Fruit fly (Drosophila melanogaster) whole organism, wandering third instar larva: Measurements from ENCODE around the gene Gr93d.

Source experiments
- Abd-B ChIP-seq: fragments of >200 bp; optimal IDR thresholded peaks from 2 replicates; lab custom pipeline; 2017; ENCODE audit warnings: missing biosample characterization, missing genetic modification characterization
- CG32264 ChIP-seq: fragments of 200-800 bp; sonication (Bioruptor generic); optimal IDR thresholded peaks from 2 replicates; lab custom pipeline; 2016; ENCODE audit warnings: missing biosample characterization, missing genetic modification characterization
- CG9705 ChIP-seq: fragments of 200-800 bp; sonication (Bioruptor generic); optimal IDR thresholded peaks from 2 replicates; lab custom pipeline; 2018; ENCODE audit warnings: missing biosample characterization, mild to moderate bottlenecking, missing genetic modification characterization
- Dfd ChIP-seq: fragments of >200 bp; optimal IDR thresholded peaks from 2 replicates; lab custom pipeline; 2017; ENCODE audit warnings: missing biosample characterization, missing genetic modification characterization
- Dif ChIP-seq: fragments of 200-275, 200-300 bp; sonication (Bioruptor generic); optimal IDR thresholded peaks from 2 replicates; lab custom pipeline; 2018; ENCODE audit warnings: missing biosample characterization, missing genetic modification characterization; ENCODE audit not compliant: partially characterized antibody
- HLH106 ChIP-seq: fragments of 200-800 bp; optimal IDR thresholded peaks from 3 replicates; lab custom pipeline; 2019; ENCODE audit warnings: missing biosample characterization, mild to moderate bottlenecking, missing genetic modification characterization, moderate library complexity
- Hnf4 ChIP-seq: fragments of 200-800 bp; sonication (Bioruptor generic); optimal IDR thresholded peaks from 2 replicates; lab custom pipeline; 2016; ENCODE audit warnings: missing biosample characterization, mild to moderate bottlenecking, missing genetic modification characterization
- Hr83 ChIP-seq: fragments of 200-300 bp; sonication (Bioruptor generic); optimal IDR thresholded peaks from 2 replicates; lab custom pipeline; 2016; ENCODE audit warnings: missing biosample characterization, mild to moderate bottlenecking, missing genetic modification characterization, moderate library complexity; ENCODE audit not compliant: poor library complexity, severe bottlenecking
- Jra ChIP-seq: sonication (Bioruptor generic); optimal IDR thresholded peaks from 2 replicates; lab custom pipeline; 2016; ENCODE audit warnings: missing biosample characterization, missing genetic modification characterization
- Mio ChIP-seq: sonication (Bioruptor generic); optimal IDR thresholded peaks from 2 replicates; lab custom pipeline; 2016; ENCODE audit warnings: missing biosample characterization, missing genetic modification characterization
- Myc ChIP-seq: fragments of >200 bp; optimal IDR thresholded peaks from 2 replicates; lab custom pipeline; 2017
- N ChIP-seq: fragments of >200 bp; optimal IDR thresholded peaks from 2 replicates; lab custom pipeline; 2018; ENCODE audit warnings: missing biosample characterization, missing external identifiers, missing genetic modification characterization
- OdsH ChIP-seq: fragments of 200-800 bp; sonication (Bioruptor generic); optimal IDR thresholded peaks from 2 replicates; lab custom pipeline; 2016; ENCODE audit warnings: missing biosample characterization, mild to moderate bottlenecking, missing genetic modification characterization
- Rel ChIP-seq, 2 experiments: fragments of 200-800 bp; sonication (Bioruptor generic) in 1 of 2; optimal IDR thresholded peaks; 2 replicates in 1 of 2; 3 replicates in 1 of 2; lab custom pipeline; 2016 to 2019; ENCODE audit warnings: mild to moderate bottlenecking in 2 of 2, missing biosample characterization in 2 of 2, missing genetic modification characterization in 2 of 2, moderate library complexity in 1 of 2
- Sp1 ChIP-seq: fragments of 200-800 bp; sonication (Bioruptor generic); optimal IDR thresholded peaks from 3 replicates; lab custom pipeline; 2019; ENCODE audit warnings: missing biosample characterization, mild to moderate bottlenecking, missing genetic modification characterization, moderate library complexity
- Vsx2 ChIP-seq: fragments of 200-300, 225-300 bp; sonication (Bioruptor generic); optimal IDR thresholded peaks from 2 replicates; lab custom pipeline; 2018; ENCODE audit warnings: missing biosample characterization, missing genetic modification characterization; ENCODE audit not compliant: partially characterized antibody
- br ChIP-seq: fragments of 200-800 bp; sonication (Bioruptor generic); optimal IDR thresholded peaks from 2 replicates; lab custom pipeline; 2016; ENCODE audit warnings: missing biosample characterization, missing genetic modification characterization
- brk ChIP-seq: fragments of 200-800 bp; sonication (Bioruptor generic); optimal IDR thresholded peaks from 2 replicates; lab custom pipeline; 2016; ENCODE audit warnings: missing biosample characterization, mild to moderate bottlenecking, missing genetic modification characterization
- dl ChIP-seq, 2 experiments: fragments of 175-275, 200-275 bp in 1 of 2; fragments of 200-275 bp in 1 of 2; sonication (Bioruptor generic); optimal IDR thresholded peaks; lab custom pipeline; 2018; ENCODE audit warnings: mild to moderate bottlenecking in 2 of 2, missing biosample characterization in 2 of 2, missing genetic modification characterization in 2 of 2, moderate library complexity in 2 of 2; ENCODE audit not compliant: partially characterized antibody in 2 of 2, insufficient read depth in 1 of 2
- dmrt93B ChIP-seq: fragments of 200-800 bp; sonication (Bioruptor generic); optimal IDR thresholded peaks from 2 replicates; lab custom pipeline; 2018; ENCODE audit warnings: missing biosample characterization, mild to moderate bottlenecking, missing genetic modification characterization
- dsf ChIP-seq: sonication (Bioruptor generic); optimal IDR thresholded peaks from 2 replicates; lab custom pipeline; 2016; ENCODE audit warnings: missing biosample characterization, missing genetic modification characterization, borderline replicate concordance
- ey ChIP-seq: fragments of 200-800 bp; sonication (Bioruptor generic); optimal IDR thresholded peaks from 2 replicates; lab custom pipeline; 2016; ENCODE audit warnings: missing biosample characterization, missing genetic modification characterization
- foxo ChIP-seq, 2 experiments: fragments of 200-800 bp; sonication (Bioruptor generic); optimal IDR thresholded peaks; 2 replicates in 1 of 2; 3 replicates in 1 of 2; lab custom pipeline; 2016 to 2017; ENCODE audit warnings: missing biosample characterization in 2 of 2, missing genetic modification characterization in 2 of 2
- fru ChIP-seq: fragments of 200-800 bp; sonication (Bioruptor generic); optimal IDR thresholded peaks from 3 replicates; lab custom pipeline; 2016; ENCODE audit warnings: missing biosample characterization, mild to moderate bottlenecking, missing genetic modification characterization
- h ChIP-seq: fragments of 200-800 bp; sonication (Bioruptor generic); optimal IDR thresholded peaks from 3 replicates; lab custom pipeline; 2016; ENCODE audit warnings: missing biosample characterization, mild to moderate bottlenecking, missing genetic modification characterization
- jim ChIP-seq: fragments of 175-275, 200-325 bp; sonication (Bioruptor generic); optimal IDR thresholded peaks from 2 replicates; lab custom pipeline; 2016; ENCODE audit warnings: missing biosample characterization, mild to moderate bottlenecking, missing genetic modification characterization
- pan ChIP-seq: fragments of >200 bp; optimal IDR thresholded peaks from 2 replicates; lab custom pipeline; 2017
- psq ChIP-seq: fragments of 200-800 bp; sonication (Bioruptor generic); optimal IDR thresholded peaks from 3 replicates; lab custom pipeline; 2017; ENCODE audit warnings: missing biosample characterization, mild to moderate bottlenecking, missing genetic modification characterization, moderate library complexity
- rgr ChIP-seq: fragments of 200-800 bp; sonication (Bioruptor generic); optimal IDR thresholded peaks from 3 replicates; lab custom pipeline; 2016; ENCODE audit warnings: missing biosample characterization, mild to moderate bottlenecking, missing genetic modification characterization
- sage ChIP-seq: fragments of 200-800 bp; sonication (Bioruptor generic); optimal IDR thresholded peaks from 2 replicates; lab custom pipeline; 2016; ENCODE audit warnings: missing biosample characterization, mild to moderate bottlenecking, missing genetic modification characterization
- sv ChIP-seq: fragments of 200-800 bp; sonication (Bioruptor generic); optimal IDR thresholded peaks from 3 replicates; lab custom pipeline; 2016; ENCODE audit warnings: missing biosample characterization, missing genetic modification characterization
- tai ChIP-seq: sonication (Bioruptor generic); optimal IDR thresholded peaks from 2 replicates; lab custom pipeline; 2016; ENCODE audit warnings: missing biosample characterization, missing genetic modification characterization
- usp ChIP-seq: fragments of >200 bp; optimal IDR thresholded peaks from 2 replicates; lab custom pipeline; 2017; ENCODE audit warnings: missing biosample characterization, missing genetic modification characterization
- woc ChIP-seq: sonication (Bioruptor generic); optimal IDR thresholded peaks from 2 replicates; lab custom pipeline; 2016; ENCODE audit warnings: missing biosample characterization, mild to moderate bottlenecking, missing genetic modification characterization

Gene Gr93d

DNA sequence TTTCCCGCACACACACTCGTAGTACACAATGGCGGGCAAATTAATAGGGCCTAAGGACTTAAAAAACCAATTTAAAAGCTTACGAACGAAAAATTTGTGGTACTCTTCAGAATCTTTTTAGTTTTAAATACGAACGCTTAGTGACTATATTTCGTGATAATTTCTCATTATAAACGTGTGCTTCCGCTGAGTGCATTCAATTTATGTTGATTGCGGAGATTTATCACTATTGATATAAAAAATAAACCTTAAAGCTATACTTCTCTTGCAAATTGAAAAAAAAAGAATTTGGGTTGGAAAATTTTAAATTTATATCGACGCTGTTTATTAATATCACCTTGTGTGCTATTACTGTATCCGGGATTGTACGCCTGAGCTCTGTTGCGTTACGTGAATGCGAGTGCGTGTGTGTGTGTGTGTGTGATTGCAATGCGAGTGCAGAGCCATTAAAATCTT, 2.6 kb upstream of the Gr93d start:
- TF ChIP-seq Dfd (GFP tag; lab: Kevin White, UChicago) (peak; percentile 87), h (GFP tag; lab: Kevin White, UChicago) (peak; percentile 96), brk (GFP tag; lab: Kevin White, UChicago) (peak; percentile 82), woc (GFP tag; lab: Kevin White, UChicago) (peak; percentile 97), foxo (GFP tag; optimal IDR thresholded peaks at IDR 0.05; lab: Kevin White, UChicago) (peak; percentile 87 to 97), tai (GFP tag; lab: Kevin White, UChicago) (peak; percentile 82), Myc (no peak), psq (peak; percentile 93), dsf (GFP tag; lab: Kevin White, UChicago) (peak; percentile 71), fru (GFP tag; lab: Kevin White, UChicago) (peak; percentile 98), CG9705 (peak; percentile 91), N (GFP tag; lab: Kevin White, UChicago) (no peak), sv (GFP tag; lab: Kevin White, UChicago) (peak; percentile 31), Hr83 (GFP tag; lab: Kevin White, UChicago) (no peak), Sp1 (GFP tag; lab: Kevin White, UChicago) (peak; percentile 96), Abd-B (GFP tag; lab: Kevin White, UChicago) (no peak), rgr (GFP tag; lab: Kevin White, UChicago) (peak; percentile 94), ey (GFP tag; lab: Kevin White, UChicago) (peak; percentile 95), HLH106 (tag; lab: Kevin White, UChicago) (peak; percentile 95), Mio (GFP tag; lab: Kevin White, UChicago) (no peak), Hnf4 (GFP tag; lab: Kevin White, UChicago) (peak; percentile 89), Vsx2 (GFP tag; lab: Kevin White, UChicago) (no peak), pan (lab: Kevin White, UChicago) (no peak), sage (GFP tag; lab: Kevin White, UChicago) (peak; percentile 87), CG32264 (GFP tag; lab: Kevin White, UChicago) (peak; percentile 93), Rel (GFP tag; optimal IDR thresholded peaks at IDR 0.05; lab: Kevin White, UChicago) (peak; percentile 73), Rel (tag; optimal IDR thresholded peaks at IDR 0.05; lab: Kevin White, UChicago) (peak; percentile 74), dmrt93B (GFP tag; lab: Kevin White, UChicago) (peak; percentile 95), Jra (GFP tag; lab: Kevin White, UChicago) (peak; percentile 90), br (GFP tag; lab: Kevin White, UChicago) (peak; percentile 95), OdsH (GFP tag; lab: Kevin White, UChicago) (peak; percentile 97), dl (GFP tag; optimal IDR thresholded peaks at IDR 0.05; lab: Kevin White, UChicago; ENCODE audit: insufficient read depth in 1 of 2, partially characterized antibody in 2 of 2) (no peak)

DNA sequence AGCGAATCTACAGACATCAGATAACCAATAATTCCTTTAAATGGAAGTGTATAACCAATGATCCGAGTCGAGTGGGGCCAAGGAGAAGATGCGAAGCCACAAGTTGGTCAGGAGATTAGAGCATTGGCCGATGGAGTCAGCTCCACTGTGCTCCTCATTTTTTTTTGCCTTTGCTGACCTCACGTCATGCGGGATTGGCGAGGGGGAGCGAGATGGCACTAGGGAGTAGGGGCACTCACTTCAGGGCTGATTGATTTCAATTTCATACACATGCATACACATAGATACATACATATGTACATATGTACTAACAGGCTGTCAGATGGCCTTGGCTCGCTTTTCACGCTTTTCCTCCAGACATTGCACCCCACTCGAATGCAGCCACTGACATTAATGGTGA, 1.8 kb upstream of the Gr93d start:
- no peak for TF ChIP-seq dmrt93B (GFP tag; lab: Kevin White, UChicago)

DNA sequence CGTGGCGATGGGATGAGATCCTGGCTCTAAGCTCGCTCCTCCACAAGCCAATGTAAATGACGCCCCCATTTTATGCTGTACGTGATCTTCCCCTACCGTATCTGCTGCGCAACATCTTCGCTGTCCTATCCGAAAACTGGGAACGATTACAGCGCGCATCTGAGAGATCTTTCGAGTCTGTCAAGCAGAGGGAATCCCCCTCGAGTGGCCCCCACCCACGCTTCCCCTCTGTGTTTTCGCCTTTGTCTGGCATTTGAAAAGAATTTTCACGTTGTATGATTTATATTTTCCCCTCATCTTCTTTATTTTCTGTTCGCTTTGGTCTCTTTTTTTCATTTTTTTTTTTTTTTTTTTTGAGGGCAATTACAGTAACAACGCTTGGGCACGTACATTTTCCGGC, 979 bp upstream of the Gr93d start:
- TF ChIP-seq Rel (GFP tag; optimal IDR thresholded peaks at IDR 0.05; lab: Kevin White, UChicago) = no peak
- TF ChIP-seq Rel (tag; optimal IDR thresholded peaks at IDR 0.05; lab: Kevin White, UChicago) = peak; percentile 92
- TF ChIP-seq Hr83 (GFP tag; lab: Kevin White, UChicago) = no peak

DNA sequence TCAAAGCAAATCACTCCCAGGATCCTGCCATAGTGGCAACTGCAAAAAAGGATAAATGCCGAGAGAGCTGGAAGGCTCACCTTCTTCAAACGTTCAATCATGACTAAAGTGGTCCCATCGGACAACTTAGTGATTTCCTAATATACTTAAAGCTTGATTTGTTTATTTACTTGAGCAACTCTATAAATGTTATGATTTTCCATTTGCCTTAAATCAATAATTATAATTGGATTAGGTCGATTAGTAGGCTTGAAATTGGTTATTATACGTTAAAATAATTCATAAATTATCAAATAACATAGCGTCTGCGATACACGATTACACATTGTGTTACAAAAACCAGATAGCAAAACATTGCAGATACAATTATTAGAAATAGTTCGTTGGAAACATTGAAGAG, 1.3 kb downstream of the Gr93d start, which contains the start of gene Gr93c:
TSS of gene Gr93c (minus strand) at position 101 of the 400 bp plus-strand sequence.
- TF ChIP-seq CG32264 (GFP tag; lab: Kevin White, UChicago) (no peak), ey (GFP tag; lab: Kevin White, UChicago) (no peak), Jra (GFP tag; lab: Kevin White, UChicago) (no peak), sv (GFP tag; lab: Kevin White, UChicago) (no peak), usp (no peak), tai (GFP tag; lab: Kevin White, UChicago) (no peak), fru (GFP tag; lab: Kevin White, UChicago) (no peak), Abd-B (GFP tag; lab: Kevin White, UChicago) (no peak), jim (no peak), sage (GFP tag; lab: Kevin White, UChicago) (no peak), pan (lab: Kevin White, UChicago) (no peak), Vsx2 (GFP tag; lab: Kevin White, UChicago) (no peak), Sp1 (GFP tag; lab: Kevin White, UChicago) (no peak), Dif (GFP tag; lab: Kevin White, UChicago) (no peak), dl (GFP tag; optimal IDR thresholded peaks at IDR 0.05; lab: Kevin White, UChicago; ENCODE audit: insufficient read depth in 1 of 2, partially characterized antibody in 2 of 2) (no peak), N (GFP tag; lab: Kevin White, UChicago) (no peak)
